Worm (Caenorhabditis elegans): ENCODE measurements around the gene mig-18.

The mig-18 gene

DNA sequence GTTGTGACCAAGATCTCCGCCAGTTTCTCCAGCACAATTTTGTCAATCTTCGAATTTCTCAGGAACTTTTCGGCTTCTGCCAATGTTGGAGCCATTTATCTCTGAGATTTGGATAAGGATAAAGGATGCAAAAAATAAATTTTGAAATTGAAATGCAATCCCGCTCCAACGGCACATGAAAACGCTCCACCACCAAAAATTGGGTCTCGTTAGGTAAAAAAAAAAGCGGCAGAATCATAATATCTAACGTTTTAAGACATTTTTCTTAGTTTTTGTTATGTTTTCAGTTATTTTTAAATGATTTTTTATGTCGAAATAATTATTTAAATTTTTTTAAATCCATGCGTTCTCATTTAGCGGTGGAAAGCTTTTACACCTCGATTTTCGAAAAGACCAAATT, 31.4 kb downstream of the mig-18 start, which contains the start of gene F45G2.7:
Gene F45G2.7, minus strand, starts transcription at position 101 of the 400 bp plus-strand sequence.
- no peak for TF ChIP-seq ref-1 (GFP tag; conservative IDR thresholded peaks at IDR 0.05)
- no peak for TF ChIP-seq ztf-23 (GFP tag; IDR thresholded peaks at IDR 0.05)
- TF ChIP-seq flt-1 (GFP tag; IDR thresholded peaks at IDR 0.05) = no peak

DNA sequence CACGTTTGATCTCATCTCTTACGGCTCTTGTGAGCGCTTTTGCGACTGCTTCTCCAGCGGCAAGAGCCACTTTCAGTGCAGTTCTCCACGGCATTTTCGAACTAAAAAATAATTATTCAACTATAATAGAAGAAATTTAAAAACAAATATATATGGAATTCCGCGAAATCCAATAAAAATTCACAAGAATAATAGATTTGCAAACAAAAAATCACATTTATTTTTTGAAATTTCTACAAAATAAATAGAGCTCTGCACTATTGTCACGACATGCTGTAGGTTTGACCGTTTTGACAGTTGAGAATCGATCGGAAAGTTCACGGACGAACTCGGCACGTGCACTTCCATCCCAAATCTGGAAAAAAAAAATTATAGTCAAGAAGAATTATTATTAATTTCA, 32.5 kb downstream of the mig-18 start, which contains the start of gene F45G2.8:
Gene F45G2.8, minus strand, starts transcription at position 101 of the 400 bp plus-strand sequence.
- TF ChIP-seq tab-1 (GFP tag; IDR thresholded peaks at IDR 0.05) (no peak), cog-1 (tag; optimal IDR thresholded peaks at IDR 0.05) (no peak), med-1 (GFP tag; optimal IDR thresholded peaks at IDR 0.05; ENCODE audit: insufficient read depth) (no peak)

DNA sequence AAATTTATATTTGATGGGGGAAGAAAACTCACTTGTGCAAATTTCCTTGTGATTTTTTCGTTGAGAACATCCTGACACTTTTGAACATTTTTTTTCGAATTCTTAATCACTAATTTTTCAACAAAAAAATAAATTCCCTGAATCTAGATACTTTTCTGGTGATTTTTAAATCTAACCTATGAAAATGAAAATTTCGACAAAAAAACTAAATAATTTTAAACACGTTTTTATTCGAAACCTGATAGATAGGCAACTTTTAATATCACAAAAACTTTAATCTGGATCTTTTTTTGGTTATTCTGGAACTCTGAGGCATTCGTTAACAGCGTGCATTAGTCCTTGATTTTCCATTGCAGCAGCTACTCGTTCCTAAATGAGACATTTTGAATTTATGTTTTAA, 33.8 kb downstream of the mig-18 start, which contains the start of gene F45G2.9:
Gene F45G2.9, minus strand, starts transcription at position 101 of the 400 bp plus-strand sequence.
- TF ChIP-seq ztf-29 (GFP tag; IDR thresholded peaks at IDR 0.05) (no peak), klf-2 (GFP tag; conservative IDR thresholded peaks at IDR 0.05) (no peak), tab-1 (GFP tag; IDR thresholded peaks at IDR 0.05) (no peak), ref-1 (GFP tag; conservative IDR thresholded peaks at IDR 0.05) (no peak), med-1 (GFP tag; optimal IDR thresholded peaks at IDR 0.05; ENCODE audit: insufficient read depth) (no peak), cog-1 (tag; optimal IDR thresholded peaks at IDR 0.05) (no peak), flt-1 (GFP tag; IDR thresholded peaks at IDR 0.05) (no peak), T22C8.4 (GFP tag; IDR thresholded peaks at IDR 0.05) (no peak), ztf-23 (GFP tag; IDR thresholded peaks at IDR 0.05) (no peak)

ce11 chrIII:13439415-13439814, 36.4 kb downstream of the mig-18 start, which contains the start of gene ciao-2B:
ciao-2B (minus strand) TSS chrIII:13439544.
- TF ChIP-seq ref-1 (GFP tag; conservative IDR thresholded peaks at IDR 0.05) (no peak), med-1 (GFP tag; optimal IDR thresholded peaks at IDR 0.05; ENCODE audit: insufficient read depth) (no peak), ztf-29 (GFP tag; IDR thresholded peaks at IDR 0.05) (no peak), tab-1 (GFP tag; IDR thresholded peaks at IDR 0.05) (no peak), T22C8.4 (GFP tag; IDR thresholded peaks at IDR 0.05) (no peak), klf-2 (GFP tag; conservative IDR thresholded peaks at IDR 0.05) (no peak), flt-1 (GFP tag; IDR thresholded peaks at IDR 0.05) (no peak), ztf-23 (GFP tag; IDR thresholded peaks at IDR 0.05) (no peak), cog-1 (tag; optimal IDR thresholded peaks at IDR 0.05) (no peak)

- TF ChIP-seq flt-1 (GFP tag; IDR thresholded peaks at IDR 0.05) = peak; percentile 65; the same call in 1 of the 2 replicates
Measured at ce11 chrIII:13446865-13447264, 43.8 kb downstream of the mig-18 start.

- TF ChIP-seq tab-1 (GFP tag; IDR thresholded peaks at IDR 0.05) = 0 out of 2 replicates have a peak, but pooled peaks have one; percentile 21
Measured at ce11 chrIII:13448235-13448634, 45.2 kb downstream of the mig-18 start.

ce11 chrIII:13452824-13453223, 49.8 kb downstream of the mig-18 start:
- TF ChIP-seq cog-1 (tag; optimal IDR thresholded peaks at IDR 0.05) (no peak), T22C8.4 (GFP tag; IDR thresholded peaks at IDR 0.05) (no peak)
